Fruit fly (Drosophila melanogaster) whole organism, pupa: ENCODE measurements around the gene CG3408.

Experiments
- CG14655 ChIP-seq: fragments of 200-800 bp; sonication (Bioruptor generic); optimal IDR thresholded peaks from 3 replicates; lab custom pipeline; 2017; ENCODE audit warnings: mild to moderate bottlenecking, missing biosample characterization, missing genetic modification reagents, missing genetic modification characterization
- CG15710 ChIP-seq: fragments of 200-800 bp; sonication (Bioruptor generic); optimal IDR thresholded peaks from 2 replicates; lab custom pipeline; 2018; ENCODE audit warnings: missing biosample characterization, mild to moderate bottlenecking, missing genetic modification characterization, moderate library complexity
- CG32121 ChIP-seq: fragments of 200-800 bp; sonication (Bioruptor generic); IDR thresholded peaks from 2 replicates; pipeline ENCODE4 v1.3.6; 2022; ENCODE audit warnings: missing biosample characterization, missing genetic modification characterization
- CG34367 ChIP-seq: fragments of 200-800 bp; sonication (Bioruptor generic); optimal IDR thresholded peaks from 2 replicates; lab custom pipeline; 2018; ENCODE audit warnings: missing biosample characterization, mild to moderate bottlenecking, missing genetic modification characterization
- CG4496 ChIP-seq: fragments of 200-800 bp; sonication (Bioruptor generic); IDR thresholded peaks from 3 replicates; pipeline ENCODE4 v1.3.6; 2022; ENCODE audit warnings: missing biosample characterization, missing genetic modification characterization
- CG8301 ChIP-seq: fragments of 200-800 bp; sonication (Bioruptor generic); optimal IDR thresholded peaks from 2 replicates; lab custom pipeline; 2018; ENCODE audit warnings: missing biosample characterization, mild to moderate bottlenecking, missing genetic modification characterization
- CG9948 ChIP-seq: fragments of 200-800 bp; sonication (Bioruptor generic); optimal IDR thresholded peaks from 2 replicates; lab custom pipeline; 2018; ENCODE audit warnings: missing biosample characterization, mild to moderate bottlenecking, missing genetic modification characterization, moderate library complexity
- D1 ChIP-seq: fragments of 200-800 bp; sonication (Bioruptor generic); optimal IDR thresholded peaks from 2 replicates; lab custom pipeline; 2018; ENCODE audit warnings: missing biosample characterization, mild to moderate bottlenecking, missing genetic modification characterization, moderate library complexity
- EcR ChIP-seq: fragments of 200-800 bp; sonication (Bioruptor generic); optimal IDR thresholded peaks from 3 replicates; lab custom pipeline; 2019; ENCODE audit warnings: missing biosample characterization, missing genetic modification characterization, mild to moderate bottlenecking, moderate library complexity, missing genetic modification reagents
- Ets98B ChIP-seq: fragments of 200-800 bp; sonication (Bioruptor generic); IDR thresholded peaks from 2 replicates; pipeline ENCODE4 v1.3.6; 2022; ENCODE audit warnings: missing biosample characterization, missing genetic modification characterization
- Pif1A ChIP-seq: fragments of 200-800 bp; sonication (Bioruptor generic); optimal IDR thresholded peaks from 3 replicates; lab custom pipeline; 2016; ENCODE audit warnings: missing biosample characterization, missing genetic modification characterization
- rn ChIP-seq: fragments of 200-800 bp; sonication (Bioruptor generic); IDR thresholded peaks from 2 replicates; pipeline ENCODE4 v1.3.6; 2022; ENCODE audit warnings: missing biosample characterization, missing genetic modification characterization

- no peak for TF ChIP-seq rn (GFP tag; lab: Robert Waterston, UW)
- TF ChIP-seq Pif1A (GFP tag; lab: Kevin White, UChicago): no peak
- no peak for TF ChIP-seq CG4496
- no peak for TF ChIP-seq Ets98B (GFP tag; lab: Robert Waterston, UW)
- no peak for TF ChIP-seq CG9948 (tag; lab: Kevin White, UChicago)
- TF ChIP-seq CG8301 (tag; lab: Kevin White, UChicago): no peak
- no peak for TF ChIP-seq CG15710 (tag; lab: Kevin White, UChicago)
- no peak for TF ChIP-seq CG34367 (tag; lab: Kevin White, UChicago)
- TF ChIP-seq EcR (GFP tag; lab: Kevin White, UChicago): no peak
- TF ChIP-seq D1: no peak
- TF ChIP-seq CG14655 (GFP tag; lab: Kevin White, UChicago): no peak
- TF ChIP-seq CG32121 (GFP tag; lab: Robert Waterston, UW): no peak
Measured at dm6 chr3L:9547910-9548309, 38.5 kb upstream of the CG3408 start.
